Worm (Caenorhabditis elegans) whole organism, L3 larva: ENCODE results near the gene M04C3.5.

ENCODE experiments used
- ZK546.5 ChIP-seq: sonication (generic microtip); optimal IDR thresholded peaks from 2 replicates; lab custom pipeline; 2017; ENCODE audit warnings: missing biosample characterization, missing genetic modification characterization
- aly-2 ChIP-seq: fragments of 150-350 bp; optimal IDR thresholded peaks from 2 replicates; lab custom pipeline; 2014; ENCODE audit warnings: missing biosample characterization, missing genetic modification characterization
- ama-1 ChIP-seq: fragments of 150-350 bp; optimal IDR thresholded peaks from 2 replicates; lab custom pipeline; 2018
- ceh-16 ChIP-seq: sonication (generic microtip); optimal IDR thresholded peaks from 2 replicates; lab custom pipeline; 2017; ENCODE audit warnings: missing biosample characterization, missing genetic modification characterization
- ceh-28 ChIP-seq: fragments of 150-350 bp; optimal IDR thresholded peaks from 2 replicates; lab custom pipeline; 2014; ENCODE audit warnings: missing biosample characterization, missing genetic modification reagents, missing genetic modification characterization
- ceh-82 ChIP-seq: fragments of 150-350 bp; optimal IDR thresholded peaks from 2 replicates; lab custom pipeline; 2014; ENCODE audit warnings: missing biosample characterization, missing genetic modification characterization
- daf-12 ChIP-seq: fragments of 150-350 bp; optimal IDR thresholded peaks from 2 replicates; lab custom pipeline; 2014; ENCODE audit warnings: missing biosample characterization, missing genetic modification reagents, missing genetic modification characterization
- egl-5 ChIP-seq: fragments of 150-350 bp; optimal IDR thresholded peaks from 2 replicates; lab custom pipeline; 2017; ENCODE audit warnings: missing biosample characterization, missing genetic modification reagents, missing genetic modification characterization, inconsistent platforms
- elt-1 ChIP-seq: fragments of 150-350 bp; optimal IDR thresholded peaks from 2 replicates; lab custom pipeline; 2014; ENCODE audit warnings: missing biosample characterization, missing genetic modification characterization
- elt-2 ChIP-seq: sonication (generic microtip); optimal IDR thresholded peaks from 2 replicates; lab custom pipeline; 2016; ENCODE audit warnings: missing genetic modification reagents, mild to moderate bottlenecking, missing genetic modification characterization, missing compliant biosample characterization
- elt-3 ChIP-seq, 3 experiments: fragments of 150-350 bp in 1 of 3; sonication (generic microtip) in 2 of 3; optimal IDR thresholded peaks; 2 replicates in 2 of 3; 4 replicates in 1 of 3; lab custom pipeline; 2014 to 2017; ENCODE audit warnings: missing biosample characterization in 3 of 3, missing genetic modification characterization in 3 of 3
- eor-1 ChIP-seq, 2 experiments: fragments of 150-350 bp; optimal IDR thresholded peaks; 2 replicates each; lab custom pipeline; 2014 to 2018; ENCODE audit warnings: missing biosample characterization in 2 of 2, missing genetic modification characterization in 2 of 2
- fkh-2 ChIP-seq: fragments of 150-350 bp; optimal IDR thresholded peaks from 2 replicates; lab custom pipeline; 2014; ENCODE audit warnings: missing biosample characterization, missing genetic modification reagents, missing genetic modification characterization
- hmg-11 ChIP-seq: sonication (generic microtip); optimal IDR thresholded peaks from 2 replicates; lab custom pipeline; 2016; ENCODE audit warnings: missing genetic modification characterization, missing compliant biosample characterization
- jun-1 ChIP-seq: fragments of 150-350 bp; optimal IDR thresholded peaks from 2 replicates; lab custom pipeline; 2014; ENCODE audit warnings: missing biosample characterization, missing genetic modification reagents, missing genetic modification characterization
- lin-15B ChIP-seq: fragments of 150-350 bp; optimal IDR thresholded peaks from 2 replicates; lab custom pipeline; 2014; ENCODE audit warnings: missing biosample characterization, missing genetic modification characterization
- lin-39 ChIP-seq: fragments of 150-350 bp; optimal IDR thresholded peaks from 2 replicates; lab custom pipeline; 2018; ENCODE audit warnings: missing biosample characterization, missing genetic modification reagents, missing genetic modification characterization
- mdl-1 ChIP-seq: fragments of 150-350 bp; optimal IDR thresholded peaks from 2 replicates; lab custom pipeline; 2014; ENCODE audit warnings: missing biosample characterization, missing genetic modification characterization
- mml-1 ChIP-seq: fragments of 150-350 bp; sonication (generic microtip); optimal IDR thresholded peaks from 3 replicates; lab custom pipeline; 2014; ENCODE audit warnings: missing biosample characterization, missing genetic modification characterization
- nhr-11 ChIP-seq: fragments of 150-350 bp; optimal IDR thresholded peaks from 2 replicates; lab custom pipeline; 2014; ENCODE audit warnings: missing biosample characterization, missing genetic modification characterization
- nhr-12 ChIP-seq: fragments of 150-350 bp; optimal IDR thresholded peaks from 2 replicates; lab custom pipeline; 2014; ENCODE audit warnings: missing biosample characterization, missing genetic modification characterization
- nhr-23 ChIP-seq: fragments of 150-350 bp; optimal IDR thresholded peaks from 2 replicates; lab custom pipeline; 2014; ENCODE audit warnings: missing biosample characterization, missing genetic modification reagents, missing genetic modification characterization
- nhr-28 ChIP-seq: fragments of 150-350 bp; optimal IDR thresholded peaks from 2 replicates; lab custom pipeline; 2014; ENCODE audit warnings: missing biosample characterization, missing genetic modification characterization
- nhr-43 ChIP-seq: sonication (generic microtip); optimal IDR thresholded peaks from 2 replicates; lab custom pipeline; 2016; ENCODE audit warnings: mild to moderate bottlenecking, missing genetic modification characterization, missing compliant biosample characterization; ENCODE audit not compliant: poor library complexity, severe bottlenecking
- nhr-76 ChIP-seq: fragments of 150-350 bp; sonication (generic microtip); optimal IDR thresholded peaks from 5 replicates; lab custom pipeline; 2014; ENCODE audit warnings: missing biosample characterization, missing genetic modification characterization
- pha-4 ChIP-seq: fragments of 150-350 bp; optimal IDR thresholded peaks from 2 replicates; lab custom pipeline; 2014; ENCODE audit warnings: missing biosample characterization, missing genetic modification reagents, missing genetic modification characterization
- pqm-1 ChIP-seq: fragments of 150-350 bp; optimal IDR thresholded peaks from 2 replicates; lab custom pipeline; 2017; ENCODE audit warnings: missing biosample characterization, missing genetic modification characterization, inconsistent platforms
- skn-1 ChIP-seq: fragments of 150-350 bp; optimal IDR thresholded peaks from 2 replicates; lab custom pipeline; 2014; ENCODE audit warnings: missing biosample characterization, missing genetic modification characterization
- snpc-4 ChIP-seq: fragments of 150-350 bp; optimal IDR thresholded peaks from 2 replicates; lab custom pipeline; 2014; ENCODE audit warnings: missing biosample characterization, missing genetic modification characterization
- tbx-2 ChIP-seq: sonication (generic microtip); optimal IDR thresholded peaks from 2 replicates; lab custom pipeline; 2016; ENCODE audit warnings: mild to moderate bottlenecking, missing genetic modification characterization, missing compliant biosample characterization
- unc-39 ChIP-seq: sonication (generic microtip); optimal IDR thresholded peaks from 4 replicates; lab custom pipeline; 2017; ENCODE audit warnings: missing biosample characterization, missing genetic modification characterization
- zag-1 ChIP-seq: fragments of 150-350 bp; optimal IDR thresholded peaks from 2 replicates; lab custom pipeline; 2014; ENCODE audit warnings: missing biosample characterization, missing genetic modification characterization
- ztf-11 ChIP-seq: fragments of 150-350 bp; optimal IDR thresholded peaks from 2 replicates; lab custom pipeline; 2014; ENCODE audit warnings: missing biosample characterization, missing genetic modification characterization
- ztf-4 ChIP-seq: fragments of 150-350 bp; optimal IDR thresholded peaks from 2 replicates; lab custom pipeline; 2014; ENCODE audit warnings: missing biosample characterization, missing genetic modification characterization

M04C3.5 gene

ce11 chrV:19449544-19449943 lies at the start of gene M04C3.5:
Gene M04C3.5, plus strand, starts transcription at chrV:19449733.
- TF ChIP-seq lin-15B (no peak), tbx-2 (no peak), elt-1 (tag; lab: Kevin White, UChicago) (no peak), pqm-1 (tag; lab: Kevin White, UChicago) (peak; percentile 14), elt-2 (tag; lab: Kevin White, UChicago) (peak; percentile 67), egl-5 (tag; lab: Kevin White, UChicago) (no peak)

DNA sequence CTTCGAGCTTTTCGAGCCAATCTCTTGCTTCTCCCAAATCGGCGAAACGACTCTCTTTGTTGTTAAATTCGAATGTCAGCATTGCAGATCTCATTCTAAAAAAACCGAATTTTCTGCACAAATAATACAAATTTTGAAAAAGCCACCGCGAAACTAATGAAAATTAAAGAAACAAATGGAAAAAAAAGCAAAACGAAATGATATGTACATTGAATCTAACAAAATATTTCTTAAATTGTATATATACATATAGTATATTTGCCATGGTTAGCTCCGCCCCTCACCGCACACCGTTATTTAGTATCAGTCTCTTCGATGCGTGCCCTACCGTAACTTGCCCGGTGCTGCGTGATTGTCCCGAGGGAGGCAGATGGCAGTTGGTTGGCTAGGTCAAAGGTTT lies 48.9 kb upstream of the M04C3.5 start, which contains the start of gene srw-86:
Gene srw-86 (minus strand): TSS at position 101 of the 400 bp plus-strand sequence.
- TF ChIP-seq ztf-4 (tag; lab: Kevin White, UChicago), result no peak
- TF ChIP-seq hmg-11 (tag; lab: Kevin White, UChicago), result no peak
- no peak for TF ChIP-seq nhr-12 (tag; lab: Kevin White, UChicago)
- TF ChIP-seq ceh-28 (tag; lab: Kevin White, UChicago), result no peak
- no peak for TF ChIP-seq nhr-11
- no peak for TF ChIP-seq unc-39
- no peak for TF ChIP-seq ceh-82 (tag; lab: Kevin White, UChicago)
- no peak for TF ChIP-seq jun-1 (tag; lab: Kevin White, UChicago)
- TF ChIP-seq egl-5 (tag; lab: Kevin White, UChicago), result no peak
- no peak for TF ChIP-seq nhr-43 (tag; lab: Kevin White, UChicago)
- no peak for TF ChIP-seq lin-15B
- no peak for TF ChIP-seq nhr-76
- TF ChIP-seq zag-1, result no peak
- no peak for TF ChIP-seq tbx-2
- TF ChIP-seq elt-1 (tag; lab: Kevin White, UChicago), result no peak

DNA sequence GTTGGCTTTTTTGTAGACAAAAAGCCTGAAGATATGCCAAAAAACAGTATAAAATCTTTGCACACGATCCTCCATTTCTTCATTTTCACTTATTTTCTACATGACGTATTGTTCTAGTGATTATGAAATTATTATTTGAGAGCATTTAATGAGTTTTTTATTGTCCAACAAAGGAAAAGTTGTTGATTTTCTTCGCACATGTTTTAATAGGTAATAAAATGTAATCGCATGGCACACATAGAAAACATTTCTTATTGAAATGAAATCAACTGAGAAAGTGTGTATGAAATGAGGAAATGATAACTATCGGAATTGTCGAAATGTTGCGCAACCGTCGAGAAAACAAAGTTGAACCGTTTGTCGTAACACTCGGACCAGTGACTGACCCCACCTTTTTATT lies 48.1 kb upstream of the M04C3.5 start:
- peak; percentile 52 for TF ChIP-seq elt-2 (tag; lab: Kevin White, UChicago)
- peak; percentile 27 for TF ChIP-seq pha-4 (tag; lab: Kevin White, UChicago)
- no peak for TF ChIP-seq elt-3 (tag; optimal IDR thresholded peaks at IDR 0.05; lab: Kevin White, UChicago)
- peak; percentile 53 for TF ChIP-seq pqm-1 (tag; lab: Kevin White, UChicago)
- TF ChIP-seq lin-15B, result no peak
- TF ChIP-seq zag-1, result no peak
- no peak for TF ChIP-seq ZK546.5

DNA sequence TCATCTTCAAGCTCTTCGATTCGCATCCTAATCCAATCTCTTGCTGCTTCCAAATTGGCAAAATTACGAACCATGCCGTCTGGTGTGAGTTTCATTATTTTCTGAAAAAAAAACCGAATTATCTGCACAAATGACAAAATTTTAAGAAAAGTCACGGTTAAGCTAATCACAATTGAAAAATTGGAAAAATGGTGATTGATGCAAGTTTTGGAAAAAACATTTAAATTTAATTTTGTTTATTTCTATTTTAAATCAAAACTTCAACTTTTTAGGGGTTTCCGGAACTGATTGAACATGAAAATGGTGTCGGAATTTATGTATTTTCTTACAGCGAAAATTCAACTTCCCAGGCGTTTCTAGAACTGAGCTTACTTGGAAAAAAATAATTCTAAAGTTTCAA lies 46.7 kb upstream of the M04C3.5 start, which contains the start of gene C25F9.12:
Gene C25F9.12 (minus strand): TSS at position 101 of the 400 bp plus-strand sequence.
- TF ChIP-seq ztf-11 (no peak), snpc-4 (tag; lab: Kevin White, UChicago) (no peak), daf-12 (no peak), mml-1 (tag; lab: Kevin White, UChicago) (no peak), skn-1 (no peak), nhr-12 (tag; lab: Kevin White, UChicago) (no peak), nhr-28 (tag; lab: Kevin White, UChicago) (no peak), pha-4 (tag; lab: Kevin White, UChicago) (no peak), ama-1 (no peak), elt-3 (tag; optimal IDR thresholded peaks at IDR 0.05; lab: Kevin White, UChicago) (no peak), ztf-4 (tag; lab: Kevin White, UChicago) (no peak), aly-2 (tag; lab: Kevin White, UChicago) (no peak), ceh-16 (tag; lab: Kevin White, UChicago) (no peak), tbx-2 (no peak), fkh-2 (tag; lab: Kevin White, UChicago) (no peak), ceh-82 (tag; lab: Kevin White, UChicago) (no peak), elt-1 (tag; lab: Kevin White, UChicago) (no peak), lin-39 (tag; lab: Kevin White, UChicago) (no peak), mdl-1 (no peak)

DNA sequence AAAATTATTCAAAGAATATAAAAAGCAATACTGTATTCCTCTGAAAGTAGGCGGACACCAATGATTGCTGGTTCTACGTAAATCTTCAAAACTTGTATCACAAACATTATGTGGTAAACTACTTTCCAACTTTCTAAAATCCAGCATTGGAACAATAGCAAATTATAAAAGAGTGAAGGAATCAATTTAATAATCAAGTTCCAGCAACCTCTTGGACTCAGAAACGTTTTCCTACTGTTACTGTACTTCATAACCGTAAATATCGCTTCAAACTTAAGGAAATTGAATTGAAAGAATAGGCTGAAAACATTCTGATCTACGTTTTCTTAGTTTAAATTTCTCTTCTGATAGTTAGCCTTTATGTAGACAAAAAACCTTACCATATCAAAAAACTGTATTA lies 45.9 kb upstream of the M04C3.5 start:
- TF ChIP-seq nhr-23 (no peak), eor-1 (tag; optimal IDR thresholded peaks at IDR 0.05; lab: Kevin White, UChicago) (no peak), fkh-2 (tag; lab: Kevin White, UChicago) (no peak), nhr-28 (tag; lab: Kevin White, UChicago) (no peak)
- TF ChIP-seq, all 47 proteins: peak for 0
